Worm (Caenorhabditis elegans) whole organism, young adult: ENCODE results near the gene grl-18.
"Not testable (repeated sequence)": the region's sequence is repeated elsewhere in the genome, so short reads cannot be mapped to it uniquely, and the experiment has no call there.

Experiments
- B0035.1 ChIP-seq: sonication (generic microtip); optimal IDR thresholded peaks from 2 replicates; lab custom pipeline; 2016; ENCODE audit warnings: missing genetic modification characterization, mild to moderate bottlenecking, missing compliant biosample characterization, missing genotype, missing genetic modification reagents
- B0336.3 ChIP-seq: fragments of 200-800 bp; sonication (Bioruptor generic); IDR thresholded peaks from 2 replicates; pipeline ENCODE4 v1.3.6; 2022; ENCODE audit warnings: missing genetic modification characterization, missing compliant biosample characterization
- C06A6.2 ChIP-seq: fragments of 200-800 bp; sonication (Bioruptor generic); conservative IDR thresholded peaks from 2 replicates; pipeline ENCODE4 v1.3.6; 2022; ENCODE audit warnings: missing genetic modification characterization, missing compliant biosample characterization
- F57A8.1 ChIP-seq: fragments of 200-800 bp; sonication (Bioruptor generic); optimal IDR thresholded peaks from 2 replicates; lab custom pipeline; 2018; ENCODE audit warnings: mild to moderate bottlenecking, missing genetic modification characterization, moderate library complexity, missing compliant biosample characterization
- F57C9.4 ChIP-seq: sonication (generic microtip); optimal IDR thresholded peaks from 2 replicates; lab custom pipeline; 2017; ENCODE audit warnings: mild to moderate bottlenecking, missing genetic modification characterization, missing compliant biosample characterization
- K11D2.4 ChIP-seq: fragments of 200-800 bp; sonication (Bioruptor generic); IDR thresholded peaks from 2 replicates; pipeline ENCODE4 v1.3.6; 2022; ENCODE audit warnings: missing genetic modification reagents, missing genetic modification characterization, missing compliant biosample characterization
- Y56A3A.18 ChIP-seq: fragments of 200-800 bp; sonication (Bioruptor generic); IDR thresholded peaks from 2 replicates; pipeline ENCODE4 v1.3.6; 2022; ENCODE audit warnings: missing genetic modification reagents, missing genetic modification characterization, missing compliant biosample characterization
- Y95B8A.8 ChIP-seq: fragments of 200-800 bp; sonication (Bioruptor generic); IDR thresholded peaks from 2 replicates; pipeline ENCODE4 v1.3.6; 2022; ENCODE audit warnings: missing genetic modification reagents, missing genetic modification characterization, missing compliant biosample characterization
- akir-1 ChIP-seq: fragments of 200-800 bp; sonication (Bioruptor generic); optimal IDR thresholded peaks from 2 replicates; lab custom pipeline; 2018; ENCODE audit warnings: mild to moderate bottlenecking, missing genetic modification characterization, moderate library complexity, missing compliant biosample characterization
- atf-7 ChIP-seq: sonication (generic microtip); optimal IDR thresholded peaks from 2 replicates; lab custom pipeline; 2017; ENCODE audit warnings: mild to moderate bottlenecking, missing genetic modification characterization, missing compliant biosample characterization
- attf-3 ChIP-seq: fragments of 200-800 bp; sonication (Bioruptor generic); conservative IDR thresholded peaks from 2 replicates; pipeline ENCODE4 v1.3.6; 2022; ENCODE audit warnings: missing genetic modification reagents, missing genetic modification characterization, missing compliant biosample characterization
- attf-6 ChIP-seq: fragments of 200-800 bp; sonication (Bioruptor generic); IDR thresholded peaks from 2 replicates; pipeline ENCODE4 v1.3.6; 2022; ENCODE audit warnings: missing genetic modification reagents, missing genetic modification characterization, missing compliant biosample characterization
- bed-1 ChIP-seq: fragments of 200-800 bp; sonication (Bioruptor generic); IDR thresholded peaks from 2 replicates; pipeline ENCODE4 v1.3.6; 2022; ENCODE audit warnings: missing genetic modification reagents, missing genetic modification characterization, missing compliant biosample characterization
- cebp-1 ChIP-seq, 2 experiments: fragments of 200-800 bp in 1 of 2; sonication (Bioruptor generic) in 1 of 2; sonication (generic microtip) in 1 of 2; IDR thresholded peaks in 1 of 2; optimal IDR thresholded peaks in 1 of 2; 2 replicates each; pipeline versions ENCODE4 v1.3.6 to Lab custom; 2017 to 2022; ENCODE audit warnings: missing compliant biosample characterization in 2 of 2, missing genetic modification characterization in 2 of 2, mild to moderate bottlenecking in 1 of 2, missing genetic modification reagents in 1 of 2, moderate library complexity in 1 of 2
- dpl-1 ChIP-seq: fragments of 150-350 bp; optimal IDR thresholded peaks from 2 replicates; lab custom pipeline; 2014; ENCODE audit warnings: missing biosample characterization, missing genetic modification reagents, missing genetic modification characterization
- efl-1 ChIP-seq: fragments of 150-350 bp; optimal IDR thresholded peaks from 2 replicates; lab custom pipeline; 2014; ENCODE audit warnings: missing biosample characterization, missing genetic modification reagents, missing genetic modification characterization
- egl-18 ChIP-seq: fragments of 200-800 bp; sonication (Bioruptor generic); IDR thresholded peaks from 2 replicates; pipeline ENCODE4 v1.3.6; 2022; ENCODE audit warnings: missing genetic modification reagents, missing genetic modification characterization, missing compliant biosample characterization
- ets-4 ChIP-seq: fragments of 200-800 bp; sonication (Bioruptor generic); optimal IDR thresholded peaks from 2 replicates; lab custom pipeline; 2018; ENCODE audit warnings: mild to moderate bottlenecking, missing genetic modification characterization, missing compliant biosample characterization
- him-1 ChIP-seq: sonication (generic microtip); optimal IDR thresholded peaks from 2 replicates; lab custom pipeline; 2016; ENCODE audit warnings: missing genotype, missing genetic modification reagents, missing genetic modification characterization, missing compliant biosample characterization
- hmg-1.2 ChIP-seq: fragments of 200-800 bp; sonication (Bioruptor generic); IDR thresholded peaks from 2 replicates; pipeline ENCODE4 v1.3.6; 2022; ENCODE audit warnings: missing genetic modification reagents, missing genetic modification characterization, missing compliant biosample characterization
- hmg-20 ChIP-seq: fragments of 200-800 bp; sonication (Bioruptor generic); IDR thresholded peaks from 2 replicates; pipeline ENCODE4 v1.3.6; 2022; ENCODE audit warnings: missing genetic modification reagents, missing genetic modification characterization, missing compliant biosample characterization
- lag-1 ChIP-seq: fragments of 200-800 bp; sonication (Bioruptor generic); IDR thresholded peaks from 2 replicates; pipeline ENCODE4 v1.3.6; 2022; ENCODE audit warnings: missing genetic modification reagents, missing genetic modification characterization, missing compliant biosample characterization
- lin-54 ChIP-seq: fragments of 200-800 bp; sonication (Bioruptor generic); optimal IDR thresholded peaks from 2 replicates; lab custom pipeline; 2018; ENCODE audit warnings: mild to moderate bottlenecking, missing genetic modification characterization, missing compliant biosample characterization
- madf-6 ChIP-seq: fragments of 200-800 bp; sonication (Bioruptor generic); IDR thresholded peaks from 2 replicates; pipeline ENCODE4 v1.3.6; 2022; ENCODE audit warnings: missing genetic modification reagents, missing genetic modification characterization, missing compliant biosample characterization
- madf-8 ChIP-seq: fragments of 200-800 bp; sonication (Bioruptor generic); conservative IDR thresholded peaks from 2 replicates; pipeline ENCODE4 v1.3.6; 2022; ENCODE audit warnings: missing genetic modification reagents, missing genetic modification characterization, missing compliant biosample characterization
- mes-4 ChIP-seq: sonication (generic microtip); optimal IDR thresholded peaks from 2 replicates; lab custom pipeline; 2016; ENCODE audit warnings: missing genotype, missing genetic modification characterization, missing compliant biosample characterization
- nhr-179 ChIP-seq: sonication (generic microtip); optimal IDR thresholded peaks from 2 replicates; lab custom pipeline; 2016; ENCODE audit warnings: mild to moderate bottlenecking, missing genetic modification characterization, missing compliant biosample characterization
- nhr-27 ChIP-seq: fragments of 200-800 bp; sonication (Bioruptor generic); optimal IDR thresholded peaks from 2 replicates; lab custom pipeline; 2018; ENCODE audit warnings: mild to moderate bottlenecking, missing genetic modification characterization, moderate library complexity, missing compliant biosample characterization
- pha-4 ChIP-seq: fragments of 150-350 bp; sonication (generic microtip); optimal IDR thresholded peaks from 2 replicates; lab custom pipeline; 2014; ENCODE audit warnings: missing biosample characterization, missing genetic modification reagents, missing genetic modification characterization
- sdz-38 ChIP-seq: sonication (generic microtip); optimal IDR thresholded peaks from 2 replicates; lab custom pipeline; 2016; ENCODE audit warnings: missing genotype, missing genetic modification characterization, missing compliant biosample characterization
- sea-2 ChIP-seq: fragments of 200-800 bp; sonication (Bioruptor generic); IDR thresholded peaks from 2 replicates; pipeline ENCODE4 v1.3.6; 2022; ENCODE audit warnings: missing genetic modification characterization, missing compliant biosample characterization
- somi-1 ChIP-seq: fragments of 200-800 bp; sonication (Bioruptor generic); optimal IDR thresholded peaks from 2 replicates; lab custom pipeline; 2018; ENCODE audit warnings: mild to moderate bottlenecking, missing genetic modification characterization, missing compliant biosample characterization
- tbx-9 ChIP-seq: sonication (generic microtip); optimal IDR thresholded peaks from 2 replicates; lab custom pipeline; 2016; ENCODE audit warnings: borderline replicate concordance, missing genetic modification characterization, inconsistent platforms, missing compliant biosample characterization
- tlf-1 ChIP-seq: fragments of 200-800 bp; sonication (Bioruptor generic); optimal IDR thresholded peaks from 2 replicates; lab custom pipeline; 2018; ENCODE audit warnings: mild to moderate bottlenecking, missing genetic modification characterization, missing compliant biosample characterization
- ztf-22 ChIP-seq: fragments of 200-800 bp; sonication (Bioruptor generic); optimal IDR thresholded peaks from 2 replicates; lab custom pipeline; 2018; ENCODE audit warnings: mild to moderate bottlenecking, missing genetic modification characterization, moderate library complexity, missing compliant biosample characterization
- ztf-28 ChIP-seq: fragments of 200-800 bp; sonication (Bioruptor generic); IDR thresholded peaks from 2 replicates; pipeline ENCODE4 v1.3.6; 2022; ENCODE audit warnings: missing genetic modification reagents, missing genetic modification characterization, missing compliant biosample characterization

Gene grl-18

DNA sequence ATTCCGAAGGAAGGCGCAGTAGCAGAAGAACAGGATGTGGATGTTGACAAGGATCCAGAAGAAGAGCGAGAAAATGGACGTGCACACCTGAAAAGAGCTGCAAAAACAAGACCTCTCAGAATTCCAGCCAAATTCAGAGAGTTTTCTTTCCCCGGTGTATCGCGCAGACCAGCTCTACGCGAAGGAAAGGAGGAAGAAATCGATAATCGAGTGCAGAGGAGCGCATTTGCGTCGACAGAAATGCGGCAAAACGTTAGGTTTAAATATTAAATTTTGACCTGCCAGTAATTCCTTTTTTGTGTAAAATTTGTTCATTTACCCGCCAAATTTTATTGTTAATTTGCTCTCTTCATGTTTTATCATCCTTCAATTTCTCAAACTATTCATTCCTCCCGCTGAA lies 10.9 kb downstream of the grl-18 start:
- TF ChIP-seq F57A8.1 (GFP tag; lab: Kevin White, UChicago): no peak
- no peak for TF ChIP-seq attf-6 (GFP tag; lab: Robert Waterston, UW)
- TF ChIP-seq bed-1 (GFP tag; lab: Robert Waterston, UW): no peak
- TF ChIP-seq K11D2.4 (GFP tag; lab: Robert Waterston, UW): no peak

DNA sequence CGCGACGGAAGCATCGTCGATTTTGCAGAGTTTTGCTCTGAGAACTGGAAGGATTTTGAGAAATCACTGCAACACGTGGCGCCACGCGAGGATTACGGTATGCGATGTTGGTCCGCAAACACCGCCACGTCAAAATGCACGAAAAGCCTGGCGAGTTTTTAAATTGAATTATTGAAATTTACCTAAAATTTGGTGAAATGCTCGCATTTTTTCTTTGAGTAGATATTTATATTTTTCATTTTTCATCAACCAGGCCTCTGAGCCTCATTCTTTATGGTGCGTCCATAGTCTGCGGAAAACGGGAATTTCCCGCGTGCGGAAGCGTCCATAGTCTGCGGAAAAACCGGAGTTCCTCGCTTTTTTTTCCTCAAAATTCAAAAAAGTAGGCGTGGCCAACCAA lies 17.7 kb downstream of the grl-18 start, which contains the start of gene ZC317.7:
TSS of gene ZC317.7 (minus strand) at position 101 of the 400 bp plus-strand sequence.
- TF ChIP-seq ztf-28 (GFP tag; lab: Robert Waterston, UW); dpl-1 (GFP tag; lab: Kevin White, UChicago); mes-4 (tag; lab: Kevin White, UChicago): not testable (repeated sequence)

DNA sequence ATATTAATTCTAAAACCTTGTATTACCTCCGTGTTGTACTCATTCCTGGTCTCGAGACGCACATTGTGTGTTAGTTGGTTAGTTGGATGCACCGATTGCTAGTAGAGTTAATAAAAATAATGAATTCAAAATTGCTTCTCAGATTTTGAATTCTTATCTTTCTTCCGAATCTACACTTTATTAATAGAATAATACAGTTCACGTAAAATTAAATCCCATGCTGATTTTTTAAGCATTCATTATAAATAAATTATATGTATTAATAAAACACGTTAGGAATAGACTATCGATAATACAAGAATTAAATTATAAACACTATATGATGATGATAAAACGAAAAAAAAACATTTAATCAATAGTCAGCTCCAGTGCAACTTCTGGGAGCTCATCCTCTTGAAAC lies 20.2 kb downstream of the grl-18 start, which contains the start of gene ZC317.6:
TSS of gene ZC317.6 (minus strand) at position 101 of the 400 bp plus-strand sequence.
- not testable (repeated sequence) for TF ChIP-seq sdz-38 (tag; lab: Kevin White, UChicago); tbx-9 (tag; lab: Kevin White, UChicago); Y95B8A.8 (GFP tag; lab: Robert Waterston, UW)

DNA sequence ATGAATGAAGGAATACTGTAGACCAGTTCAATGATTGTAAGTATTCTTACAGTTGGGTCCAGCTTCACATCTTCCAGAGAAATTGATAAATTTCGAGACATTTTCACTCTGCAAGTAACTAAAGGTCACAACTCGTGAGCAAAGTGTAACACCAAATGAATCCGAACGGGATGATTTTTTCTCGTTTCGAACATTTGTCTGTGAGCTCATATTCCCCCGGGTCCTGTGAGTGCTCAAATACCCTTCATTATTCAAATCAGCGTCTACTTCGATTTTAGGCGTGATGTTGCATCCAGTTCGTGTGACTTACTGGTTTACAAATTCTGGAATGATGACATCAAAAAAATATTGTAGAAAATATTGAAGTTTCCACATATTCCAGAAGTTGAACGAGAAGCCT lies 23.3 kb downstream of the grl-18 start, which contains the start of gene srg-68:
TSS of gene srg-68 (minus strand) at position 101 of the 400 bp plus-strand sequence.
- TF ChIP-seq hmg-20 (GFP tag; lab: Robert Waterston, UW): no peak
- TF ChIP-seq lin-54 (GFP tag; lab: Kevin White, UChicago): no peak
- no peak for TF ChIP-seq B0336.3 (GFP tag; lab: Robert Waterston, UW)
- TF ChIP-seq tlf-1 (GFP tag; lab: Kevin White, UChicago): no peak
- no peak for TF ChIP-seq egl-18 (GFP tag; lab: Robert Waterston, UW)
- TF ChIP-seq C06A6.2 (GFP tag; lab: Robert Waterston, UW): no peak
- TF ChIP-seq him-1 (tag; lab: Kevin White, UChicago): no peak
- TF ChIP-seq hmg-1.2: no peak
- no peak for TF ChIP-seq Y56A3A.18
- TF ChIP-seq lag-1 (GFP tag; lab: Robert Waterston, UW): no peak
- TF ChIP-seq pha-4 (tag; lab: Kevin White, UChicago): no peak
- no peak for TF ChIP-seq ets-4 (GFP tag; lab: Kevin White, UChicago)
- TF ChIP-seq attf-3: no peak
- no peak for TF ChIP-seq cebp-1 (GFP tag; IDR thresholded peaks at IDR 0.05; lab: Robert Waterston, UW)
- no peak for TF ChIP-seq cebp-1 (tag; optimal IDR thresholded peaks at IDR 0.05; lab: Kevin White, UChicago)
- no peak for TF ChIP-seq efl-1 (GFP tag; lab: Kevin White, UChicago)
- TF ChIP-seq madf-6 (GFP tag; lab: Robert Waterston, UW): no peak

DNA sequence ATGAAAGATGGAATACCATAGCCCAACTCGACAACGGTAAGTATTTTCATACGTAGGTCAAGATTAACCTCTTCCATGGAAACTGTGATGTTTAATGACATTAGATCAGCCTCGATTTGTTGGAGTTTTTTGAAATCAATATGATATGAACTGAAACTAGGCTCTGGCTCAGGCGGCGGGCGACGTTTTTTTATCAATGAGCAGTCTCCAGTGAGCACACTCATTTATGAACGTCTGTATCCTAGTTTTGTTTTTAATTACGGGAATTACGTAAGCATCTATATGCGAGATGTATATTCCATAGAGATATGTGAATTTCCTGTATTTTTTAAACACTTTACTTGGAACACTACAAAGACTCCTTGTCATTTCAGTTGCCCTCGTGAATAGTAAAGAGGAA lies 25.8 kb downstream of the grl-18 start, which contains the start of gene srg-67:
TSS of gene srg-67 (minus strand) at position 101 of the 400 bp plus-strand sequence.
- TF ChIP-seq ztf-22 (GFP tag; lab: Kevin White, UChicago) (no peak), F57A8.1 (GFP tag; lab: Kevin White, UChicago) (no peak), nhr-27 (tag; lab: Kevin White, UChicago) (no peak), cebp-1 (GFP tag; IDR thresholded peaks at IDR 0.05; lab: Robert Waterston, UW) (no peak), cebp-1 (tag; optimal IDR thresholded peaks at IDR 0.05; lab: Kevin White, UChicago) (no peak), B0035.1 (tag; lab: Kevin White, UChicago) (no peak), sea-2 (GFP tag; lab: Robert Waterston, UW) (no peak), akir-1 (GFP tag; lab: Kevin White, UChicago) (no peak), madf-8 (no peak), F57C9.4 (tag; lab: Kevin White, UChicago) (no peak), somi-1 (GFP tag; lab: Kevin White, UChicago) (no peak), atf-7 (tag; lab: Kevin White, UChicago) (no peak), nhr-179 (no peak)
